Worm (Caenorhabditis elegans): Measurements from ENCODE around the gene C03A7.2.
A peak's percentile ranks its signal among the peaks of the same experiment; 100 is the strongest.

The C03A7.2 gene

DNA sequence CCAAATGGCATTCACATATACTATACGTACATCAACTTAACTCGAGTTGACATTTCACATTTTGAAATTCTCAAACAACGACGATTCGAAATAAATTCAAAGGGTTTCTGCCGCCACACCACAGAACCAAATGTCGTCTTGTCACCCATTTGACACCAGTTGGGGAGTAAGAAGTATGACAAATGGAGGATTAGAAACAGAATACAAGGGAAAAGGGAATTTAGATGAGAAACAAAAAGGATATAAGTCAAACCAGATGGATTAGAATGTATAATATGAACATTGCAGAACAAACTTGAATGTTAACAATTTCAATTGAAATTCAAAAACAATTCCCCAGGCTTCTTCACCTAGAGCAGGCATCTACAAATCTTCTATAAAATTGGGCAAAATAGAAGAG, 20.0 kb downstream of the C03A7.2 start:
- TF ChIP-seq fkh-8 (tag; optimal IDR thresholded peaks at IDR 0.05) (no peak), unc-130 (tag; optimal IDR thresholded peaks at IDR 0.05) (no peak), sox-4 (tag; optimal IDR thresholded peaks at IDR 0.05) (no peak), dsc-1 (tag; optimal IDR thresholded peaks at IDR 0.05) (peak; percentile 62), fos-1 (tag; optimal IDR thresholded peaks at IDR 0.05) (no peak), tlp-1 (tag; optimal IDR thresholded peaks at IDR 0.05) (no peak), C16A3.4 (tag; optimal IDR thresholded peaks at IDR 0.05) (no peak), aly-2 (tag; optimal IDR thresholded peaks at IDR 0.05) (no peak), lin-39 (tag; optimal IDR thresholded peaks at IDR 0.05) (no peak), unc-30 (tag; optimal IDR thresholded peaks at IDR 0.05) (peak; percentile 1)

DNA sequence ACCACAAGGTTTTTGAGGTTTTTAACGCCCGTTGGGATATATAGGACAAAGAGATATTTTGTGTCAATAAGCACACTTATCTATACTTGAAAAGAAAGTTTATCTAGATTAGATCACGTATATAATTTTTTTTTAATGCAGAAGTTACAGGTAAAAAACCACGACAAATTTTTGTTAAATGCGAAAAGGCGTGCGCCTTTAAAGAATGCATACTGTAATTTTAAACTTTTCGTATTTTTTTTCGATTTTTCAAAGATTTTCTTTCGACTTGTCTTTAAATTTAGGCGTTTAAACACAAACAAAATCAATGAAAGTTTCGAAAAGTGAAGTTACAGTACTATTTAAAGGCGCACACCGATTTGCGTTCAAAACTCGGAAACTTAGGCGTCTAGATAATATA, 21.9 kb downstream of the C03A7.2 start:
- TF ChIP-seq ceh-88 (GFP tag; IDR thresholded peaks at IDR 0.05) (no peak), lin-13 (GFP tag; optimal IDR thresholded peaks at IDR 0.05) (no peak), elt-2 (tag; optimal IDR thresholded peaks at IDR 0.05) (no peak), vab-15 (tag; optimal IDR thresholded peaks at IDR 0.05) (no peak), ztf-11 (tag; optimal IDR thresholded peaks at IDR 0.05) (no peak), unc-86 (tag; optimal IDR thresholded peaks at IDR 0.05) (no peak), C16A3.4 (tag; optimal IDR thresholded peaks at IDR 0.05) (no peak)

DNA sequence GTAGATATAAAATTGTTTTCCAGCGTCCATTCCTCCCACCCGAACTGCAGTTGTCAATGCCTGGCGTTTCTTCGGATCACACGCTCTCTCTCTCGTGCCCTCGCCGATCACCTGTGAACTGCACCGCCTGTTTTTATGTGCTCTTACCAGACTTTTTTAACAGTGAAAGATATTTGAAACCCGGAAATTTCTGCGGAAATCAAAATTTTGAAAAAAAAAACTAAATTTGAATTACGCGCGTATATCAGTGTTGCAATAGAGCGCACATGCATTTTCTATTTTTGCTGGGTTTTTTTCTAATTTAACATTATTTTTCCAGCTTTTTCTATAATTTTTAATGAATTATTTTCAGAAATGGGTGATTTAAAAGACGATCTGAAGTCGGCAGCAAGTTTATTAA, 22.4 kb downstream of the C03A7.2 start, which contains the start of gene ttc-37:
Gene ttc-37 (plus strand): TSS at position 349 of the 400 bp plus-strand sequence.
- TF ChIP-seq unc-30 (tag; optimal IDR thresholded peaks at IDR 0.05) (no peak), nhr-84 (tag; optimal IDR thresholded peaks at IDR 0.05) (no peak), sox-4 (tag; optimal IDR thresholded peaks at IDR 0.05) (no peak), elt-3 (tag; optimal IDR thresholded peaks at IDR 0.05) (peak in 2 of 6 experiments; percentile 15 to 55), lin-39 (tag; optimal IDR thresholded peaks at IDR 0.05) (peak; percentile 52), lin-35 (GFP tag; optimal IDR thresholded peaks at IDR 0.05) (peak; percentile 97 to 99), hpl-2 (GFP tag; optimal IDR thresholded peaks at IDR 0.05) (no peak), ceh-63 (GFP tag; optimal IDR thresholded peaks at IDR 0.05) (no peak), F16B12.6 (tag; optimal IDR thresholded peaks at IDR 0.05) (peak; percentile 23), swsn-7 (tag; optimal IDR thresholded peaks at IDR 0.05) (peak; percentile 63), nhr-77 (tag; optimal IDR thresholded peaks at IDR 0.05) (no peak), unc-62 (GFP tag; optimal IDR thresholded peaks at IDR 0.05) (no peak), ets-5 (GFP tag; IDR thresholded peaks at IDR 0.05) (no peak), ces-1 (GFP tag; optimal IDR thresholded peaks at IDR 0.05) (no peak), irx-1 (tag; optimal IDR thresholded peaks at IDR 0.05) (peak; percentile 64), nhr-90 (tag; optimal IDR thresholded peaks at IDR 0.05; ENCODE audit: poor library complexity) (peak; percentile 46), hlh-4 (tag; optimal IDR thresholded peaks at IDR 0.05) (no peak), egl-27 (tag; optimal IDR thresholded peaks at IDR 0.05) (no peak), tbx-2 (tag; optimal IDR thresholded peaks at IDR 0.05) (peak; percentile 61), alr-1 (tag; optimal IDR thresholded peaks at IDR 0.05; ENCODE audit: borderline replicate concordance) (no peak), fos-1 (tag; optimal IDR thresholded peaks at IDR 0.05) (peak; percentile 33), efl-3 (GFP tag; optimal IDR thresholded peaks at IDR 0.05) (no peak), pag-3 (tag; optimal IDR thresholded peaks at IDR 0.05; ENCODE audit: borderline replicate concordance, insufficient read depth) (peak; percentile 19), egl-13 (tag; optimal IDR thresholded peaks at IDR 0.05) (no peak), nhr-85 (tag) (peak; percentile 75), ztf-11 (tag; optimal IDR thresholded peaks at IDR 0.05) (no peak), nhr-11 (tag; optimal IDR thresholded peaks at IDR 0.05) (peak; percentile 31), zag-1 (tag; optimal IDR thresholded peaks at IDR 0.05) (no peak), mab-9 (GFP tag; IDR thresholded peaks at IDR 0.05) (no peak), vab-15 (tag; optimal IDR thresholded peaks at IDR 0.05) (no peak), xbp-1 (tag; optimal IDR thresholded peaks at IDR 0.05) (peak; percentile 65), aha-1 (tag; optimal IDR thresholded peaks at IDR 0.05) (no peak), unc-98 (GFP tag; IDR thresholded peaks at IDR 0.05) (0 out of 2 replicates have a peak, but pooled peaks have one; percentile 7), nhr-71 (tag; optimal IDR thresholded peaks at IDR 0.05) (peak; percentile 87), aly-2 (tag; optimal IDR thresholded peaks at IDR 0.05) (peak; percentile 41), nhr-28 (tag; optimal IDR thresholded peaks at IDR 0.05) (no peak), fkh-4 (tag; optimal IDR thresholded peaks at IDR 0.05; ENCODE audit: borderline replicate concordance) (no peak), dsc-1 (tag; optimal IDR thresholded peaks at IDR 0.05) (peak; percentile 75), dpl-1 (GFP tag; optimal IDR thresholded peaks at IDR 0.05) (peak; percentile 96 to 98 (median 98)), hlh-17 (GFP tag; optimal IDR thresholded peaks at IDR 0.05; ENCODE audit: borderline replicate concordance) (no peak)

Data from whole organism, L1 larva.